Fruit fly (Drosophila melanogaster): ENCODE data around the gene mtTFB1.

DNA sequence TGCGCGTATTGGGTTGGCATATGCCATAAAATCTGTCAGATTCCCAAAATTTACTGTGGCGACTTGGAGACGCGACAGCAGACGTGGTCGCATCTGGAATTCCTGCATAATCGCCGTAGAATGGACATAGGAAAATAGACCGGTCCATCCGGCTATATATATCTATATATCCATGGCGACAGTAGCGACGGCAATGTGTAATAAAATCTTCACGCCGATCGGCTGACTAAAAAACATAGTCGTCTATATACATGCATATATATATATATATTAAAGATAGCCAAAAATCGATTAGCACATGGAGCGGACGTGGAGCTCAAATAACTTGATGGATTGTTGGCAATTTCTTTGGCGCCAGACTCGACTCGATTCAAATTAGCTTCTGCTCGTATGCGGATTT, 9.2 kb downstream of the mtTFB1 start:
- TF ChIP-seq CG32121 (GFP tag; IDR thresholded peaks at IDR 0.05) (no peak), CG15710 (tag; optimal IDR thresholded peaks at IDR 0.05) (no peak), CG34367 (tag; optimal IDR thresholded peaks at IDR 0.05) (no peak)
